Fruit fly (Drosophila melanogaster) whole organism, embryonic: Measurements from ENCODE around the gene Polr3F.

Experiments used
- Antp ChIP-seq: fragments of 200-800 bp; sonication (Bioruptor generic); optimal IDR thresholded peaks from 3 replicates; lab custom pipeline; 2016; ENCODE audit warnings: missing biosample characterization, missing genetic modification characterization
- B-H2 ChIP-seq: fragments of 200-800 bp; sonication (Bioruptor generic); optimal IDR thresholded peaks from 2 replicates; lab custom pipeline; 2018; ENCODE audit warnings: missing biosample characterization, mild to moderate bottlenecking, missing genetic modification characterization
- BEAF-32 ChIP-seq: fragments of 200-800 bp; sonication (Bioruptor generic); optimal IDR thresholded peaks from 3 replicates; lab custom pipeline; 2017; ENCODE audit warnings: missing biosample characterization, missing genetic modification characterization, mild to moderate bottlenecking, moderate library complexity, missing genetic modification reagents
- Blimp-1 ChIP-seq: fragments of 200-800 bp; sonication (Bioruptor generic); optimal IDR thresholded peaks from 3 replicates; lab custom pipeline; 2018; ENCODE audit warnings: missing biosample characterization, missing genetic modification characterization, mild to moderate bottlenecking, moderate library complexity, missing genetic modification reagents
- BtbVII ChIP-seq: fragments of 200-800 bp; sonication (Bioruptor generic); optimal IDR thresholded peaks from 3 replicates; lab custom pipeline; 2017; ENCODE audit warnings: missing biosample characterization, mild to moderate bottlenecking, missing genetic modification characterization
- CG10979 ChIP-seq: fragments of 200-800 bp; sonication (Bioruptor generic); optimal IDR thresholded peaks from 2 replicates; lab custom pipeline; 2018; ENCODE audit warnings: missing biosample characterization, mild to moderate bottlenecking, missing genetic modification characterization, moderate library complexity
- CG12219 ChIP-seq: fragments of 200-800 bp; sonication (Bioruptor generic); optimal IDR thresholded peaks from 3 replicates; lab custom pipeline; 2018; ENCODE audit warnings: missing biosample characterization, mild to moderate bottlenecking, missing genetic modification characterization
- CG12299 ChIP-seq: fragments of 200-800 bp; sonication (Bioruptor generic); optimal IDR thresholded peaks from 2 replicates; lab custom pipeline; 2018; ENCODE audit warnings: missing biosample characterization, mild to moderate bottlenecking, missing genetic modification characterization
- CG12659 ChIP-seq: fragments of 200-800 bp; sonication (Bioruptor generic); optimal IDR thresholded peaks from 3 replicates; lab custom pipeline; 2017; ENCODE audit warnings: mild to moderate bottlenecking, missing biosample characterization, missing genetic modification reagents, missing genetic modification characterization
- CG13424 ChIP-seq: fragments of 200-800 bp; sonication (Bioruptor generic); optimal IDR thresholded peaks from 2 replicates; lab custom pipeline; 2019; ENCODE audit warnings: missing biosample characterization, mild to moderate bottlenecking, missing genetic modification characterization, moderate library complexity
- CG16863 ChIP-seq: fragments of 200-800 bp; sonication (Bioruptor generic); optimal IDR thresholded peaks from 3 replicates; lab custom pipeline; 2016; ENCODE audit warnings: missing biosample characterization, missing genetic modification characterization
- CG17361 ChIP-seq: fragments of 200-800 bp; sonication (Bioruptor generic); IDR thresholded peaks from 3 replicates; pipeline ENCODE4 v1.3.6; 2022; ENCODE audit warnings: missing biosample characterization, missing genetic modification characterization
- CG17385 ChIP-seq: fragments of 200-800 bp; sonication (Bioruptor generic); optimal IDR thresholded peaks from 3 replicates; lab custom pipeline; 2018; ENCODE audit warnings: missing biosample characterization, mild to moderate bottlenecking, missing genetic modification characterization
- CG17568 ChIP-seq: fragments of 200-800 bp; sonication (Bioruptor generic); optimal IDR thresholded peaks from 2 replicates; lab custom pipeline; 2018; ENCODE audit warnings: missing biosample characterization, mild to moderate bottlenecking, missing genetic modification characterization, moderate library complexity
- CG1832 ChIP-seq: fragments of 200-800 bp; sonication (Bioruptor generic); optimal IDR thresholded peaks from 2 replicates; lab custom pipeline; 2017; ENCODE audit warnings: missing biosample characterization, mild to moderate bottlenecking, missing genetic modification characterization, inconsistent platforms
- CG18599 ChIP-seq: fragments of 200-800 bp; sonication (Bioruptor generic); optimal IDR thresholded peaks from 3 replicates; lab custom pipeline; 2017; ENCODE audit warnings: missing biosample characterization, missing genetic modification characterization, mild to moderate bottlenecking, moderate library complexity, missing genetic modification reagents
- CG2199 ChIP-seq: fragments of 200-800 bp; sonication (Bioruptor generic); IDR thresholded peaks from 3 replicates; pipeline ENCODE4 v1.3.6; 2022; ENCODE audit warnings: missing biosample characterization, missing genetic modification characterization
- CG6272 ChIP-seq: fragments of 200-800 bp; sonication (Bioruptor generic); IDR thresholded peaks from 2 replicates; pipeline ENCODE4 v1.3.6; 2022; ENCODE audit warnings: missing biosample characterization, missing genetic modification characterization
- CG6683 ChIP-seq: fragments of 200-800 bp; sonication (Bioruptor generic); optimal IDR thresholded peaks from 2 replicates; lab custom pipeline; 2017; ENCODE audit warnings: missing biosample characterization, mild to moderate bottlenecking, missing genetic modification characterization, missing genetic modification reagents
- CG6791 ChIP-seq: fragments of 200-800 bp; sonication (Bioruptor generic); IDR thresholded peaks from 3 replicates; pipeline ENCODE4 v1.3.6; 2022; ENCODE audit warnings: missing biosample characterization, missing genetic modification characterization; ENCODE audit not compliant: partially characterized antibody
- CG7963 ChIP-seq: fragments of 200-800 bp; sonication (Bioruptor generic); IDR thresholded peaks from 3 replicates; pipeline ENCODE4 v1.3.6; 2022; ENCODE audit warnings: missing biosample characterization, missing genetic modification characterization; ENCODE audit not compliant: partially characterized antibody
- CG7987 ChIP-seq: fragments of 200-800 bp; sonication (Bioruptor generic); optimal IDR thresholded peaks from 2 replicates; lab custom pipeline; 2018; ENCODE audit warnings: missing biosample characterization, mild to moderate bottlenecking, missing genetic modification characterization, moderate library complexity
- CG8281 ChIP-seq: fragments of 200-800 bp; sonication (Bioruptor generic); optimal IDR thresholded peaks from 2 replicates; lab custom pipeline; 2018; ENCODE audit warnings: missing biosample characterization, mild to moderate bottlenecking, missing genetic modification characterization, moderate library complexity
- CG9932 ChIP-seq: fragments of 200-800 bp; sonication (Bioruptor generic); IDR thresholded peaks from 2 replicates; pipeline ENCODE4 v1.3.6; 2022; ENCODE audit warnings: missing biosample characterization, missing genetic modification characterization
- Dbx ChIP-seq: fragments of 200-800 bp; sonication (Bioruptor generic); IDR thresholded peaks from 3 replicates; pipeline ENCODE4 v1.3.6; 2022; ENCODE audit warnings: missing biosample characterization, missing genetic modification characterization
- Dfd ChIP-seq, 2 experiments: fragments of >200 bp; optimal IDR thresholded peaks; 2 replicates each; lab custom pipeline; 2017; ENCODE audit warnings: missing biosample characterization in 2 of 2, missing genetic modification characterization in 2 of 2
- Dip2 ChIP-seq: fragments of 200-800 bp; sonication (Bioruptor generic); IDR thresholded peaks from 2 replicates; pipeline ENCODE4 v1.3.6; 2022; ENCODE audit warnings: missing biosample characterization, missing genetic modification characterization
- ERR ChIP-seq: fragments of 200-800 bp; sonication (Bioruptor generic); optimal IDR thresholded peaks from 2 replicates; lab custom pipeline; 2016; ENCODE audit warnings: missing biosample characterization, missing genetic modification characterization
- Gug ChIP-seq: fragments of 200-800 bp; sonication (Bioruptor generic); IDR thresholded peaks from 4 replicates; pipeline ENCODE4 v1.3.6; 2022; ENCODE audit warnings: missing biosample characterization, missing genetic modification characterization
- Hr78 ChIP-seq, 2 experiments: fragments of 200-800 bp in 1 of 2; fragments of >200 bp in 1 of 2; sonication (Bioruptor generic) in 1 of 2; optimal IDR thresholded peaks; 2 replicates each; lab custom pipeline; 2017 to 2019; ENCODE audit warnings: missing biosample characterization in 2 of 2, missing genetic modification characterization in 2 of 2, mild to moderate bottlenecking in 1 of 2, moderate library complexity in 1 of 2
- Lim3 ChIP-seq: fragments of 200-800 bp; sonication (Bioruptor generic); IDR thresholded peaks from 2 replicates; pipeline ENCODE4 v1.3.6; 2022; ENCODE audit warnings: missing biosample characterization, missing genetic modification characterization
- Oli ChIP-seq: fragments of 200-800 bp; sonication (Bioruptor generic); optimal IDR thresholded peaks from 2 replicates; lab custom pipeline; 2018; ENCODE audit warnings: missing biosample characterization, mild to moderate bottlenecking, missing genetic modification characterization, moderate library complexity
- Optix ChIP-seq: fragments of 200-800 bp; sonication (Bioruptor generic); IDR thresholded peaks from 3 replicates; pipeline ENCODE4 v1.3.6; 2022; ENCODE audit warnings: missing biosample characterization, missing genetic modification characterization
- Six4 ChIP-seq: fragments of 200-800 bp; sonication (Bioruptor generic); optimal IDR thresholded peaks from 2 replicates; lab custom pipeline; 2016; ENCODE audit warnings: missing biosample characterization, missing genetic modification characterization
- ac ChIP-seq: fragments of 200-800 bp; sonication (Bioruptor generic); optimal IDR thresholded peaks from 3 replicates; lab custom pipeline; 2017; ENCODE audit warnings: missing biosample characterization, mild to moderate bottlenecking, missing genetic modification characterization
- cato ChIP-seq: fragments of 200-800 bp; sonication (Bioruptor generic); optimal IDR thresholded peaks from 2 replicates; lab custom pipeline; 2016; ENCODE audit warnings: missing biosample characterization, missing genetic modification characterization, borderline replicate concordance
- cg ChIP-seq: fragments of 200-800 bp; sonication (Bioruptor generic); optimal IDR thresholded peaks from 3 replicates; lab custom pipeline; 2019; ENCODE audit warnings: missing biosample characterization, mild to moderate bottlenecking, missing genetic modification characterization, moderate library complexity
- chn ChIP-seq: fragments of 200-800 bp; sonication (Bioruptor generic); optimal IDR thresholded peaks from 2 replicates; lab custom pipeline; 2016; ENCODE audit warnings: missing biosample characterization, missing genetic modification characterization
- croc ChIP-seq: fragments of 200-800 bp; sonication (Bioruptor generic); conservative IDR thresholded peaks from 3 replicates; pipeline ENCODE4 v1.3.6; 2022; ENCODE audit warnings: missing biosample characterization, missing genetic modification characterization
- danr ChIP-seq: fragments of 200-800 bp; sonication (Bioruptor generic); IDR thresholded peaks from 2 replicates; pipeline ENCODE4 v1.3.6; 2022; ENCODE audit warnings: missing biosample characterization, missing genetic modification characterization
- dmrt11E ChIP-seq: fragments of 200-800 bp; sonication (Bioruptor generic); optimal IDR thresholded peaks from 3 replicates; lab custom pipeline; 2018; ENCODE audit warnings: missing biosample characterization, mild to moderate bottlenecking, missing genetic modification characterization, moderate library complexity
- ken ChIP-seq: fragments of 200-800 bp; sonication (Bioruptor generic); IDR thresholded peaks from 3 replicates; pipeline ENCODE4 v1.3.6; 2022; ENCODE audit warnings: missing biosample characterization, missing genetic modification characterization
- p53 ChIP-seq: fragments of 200-800 bp; sonication (Bioruptor generic); optimal IDR thresholded peaks from 2 replicates; lab custom pipeline; 2016; ENCODE audit warnings: missing biosample characterization, missing genetic modification characterization
- sim ChIP-seq: fragments of 200-800 bp; sonication (Bioruptor generic); IDR thresholded peaks from 2 replicates; pipeline ENCODE4 v1.3.6; 2022; ENCODE audit warnings: missing biosample characterization, missing genetic modification characterization
- slou ChIP-seq: fragments of 200-800 bp; sonication (Bioruptor generic); optimal IDR thresholded peaks from 3 replicates; lab custom pipeline; 2016; ENCODE audit warnings: missing biosample characterization, missing genetic modification characterization
- sob ChIP-seq: fragments of 200-800 bp; sonication (Bioruptor generic); IDR thresholded peaks from 2 replicates; pipeline ENCODE4 v1.3.6; 2022; ENCODE audit warnings: missing biosample characterization, missing genetic modification characterization
- sug ChIP-seq: fragments of 200-800 bp; optimal IDR thresholded peaks from 2 replicates; lab custom pipeline; 2019; ENCODE audit warnings: missing biosample characterization, mild to moderate bottlenecking, missing genetic modification characterization, moderate library complexity
- tgo ChIP-seq: fragments of 200-800 bp; sonication (Bioruptor generic); IDR thresholded peaks from 3 replicates; pipeline ENCODE4 v1.3.6; 2022; ENCODE audit warnings: missing biosample characterization, missing genetic modification characterization
- tna ChIP-seq: fragments of 200-800 bp; sonication (Bioruptor generic); IDR thresholded peaks from 2 replicates; pipeline ENCODE4 v1.3.6; 2022; ENCODE audit warnings: missing biosample characterization, missing genetic modification characterization; ENCODE audit not compliant: partially characterized antibody
- trem ChIP-seq: fragments of 200-800 bp; optimal IDR thresholded peaks from 3 replicates; lab custom pipeline; 2019; ENCODE audit warnings: missing biosample characterization, mild to moderate bottlenecking, missing genetic modification characterization, moderate library complexity

The Polr3F gene

dm6 chr3R:22358810-22359209, 8.4 kb downstream of the Polr3F start (continued):
- TF ChIP-seq CG17568 (GFP tag; lab: Kevin White, UChicago): peak; percentile 74
- no peak for TF ChIP-seq p53 (GFP tag; lab: Kevin White, UChicago)
- TF ChIP-seq CG9932 (GFP tag; lab: Robert Waterston, UW): no peak
- peak; percentile 57 for TF ChIP-seq ac (GFP tag; lab: Kevin White, UChicago)
- TF ChIP-seq slou (GFP tag; lab: Kevin White, UChicago): no peak
- TF ChIP-seq CG8281 (tag; lab: Kevin White, UChicago): peak; percentile 54
- peak; percentile 71 for TF ChIP-seq Oli (tag; lab: Kevin White, UChicago)
- no peak for TF ChIP-seq BEAF-32
- TF ChIP-seq CG18599 (GFP tag; lab: Kevin White, UChicago): peak; percentile 72
- peak; percentile 59; the same call in 2 of the 3 replicates for TF ChIP-seq ken (GFP tag; lab: Robert Waterston, UW)
- peak; percentile 60; the same call in 1 of the 3 replicates for TF ChIP-seq Optix
- TF ChIP-seq CG1832: no peak
- peak; percentile 38 for TF ChIP-seq CG6683
- no peak for TF ChIP-seq ERR (GFP tag; lab: Kevin White, UChicago)
- TF ChIP-seq chn (GFP tag; lab: Kevin White, UChicago): peak; percentile 53
- peak; percentile 46 for TF ChIP-seq BtbVII (GFP tag; lab: Kevin White, UChicago)
- TF ChIP-seq Dfd (GFP tag; optimal IDR thresholded peaks at IDR 0.05; lab: Kevin White, UChicago): no peak
- TF ChIP-seq cato: peak; percentile 64
- TF ChIP-seq croc (GFP tag; lab: Robert Waterston, UW): peak; percentile 48
- TF ChIP-seq sug: peak; percentile 18
- TF ChIP-seq Blimp-1: peak; percentile 88
- TF ChIP-seq trem (tag; lab: Kevin White, UChicago): peak; percentile 52
- peak; percentile 88 for TF ChIP-seq dmrt11E
- peak; percentile 54 for TF ChIP-seq CG12659 (GFP tag; lab: Kevin White, UChicago)
- peak; percentile 59 for TF ChIP-seq Six4 (GFP tag; lab: Kevin White, UChicago)
- TF ChIP-seq Hr78 (GFP tag; optimal IDR thresholded peaks at IDR 0.05; lab: Kevin White, UChicago): peak in 1 of 2 experiments; percentile 34
- TF ChIP-seq cg (GFP tag; lab: Kevin White, UChicago): no peak
- peak; percentile 64 for TF ChIP-seq CG16863 (GFP tag; lab: Kevin White, UChicago)
- TF ChIP-seq CG7963 (GFP tag; lab: Robert Waterston, UW): no peak
- TF ChIP-seq CG17385 (GFP tag; lab: Kevin White, UChicago): peak; percentile 32
- peak; percentile 69 for TF ChIP-seq sim (GFP tag; lab: Robert Waterston, UW)
- peak; percentile 20 for TF ChIP-seq Antp
- TF ChIP-seq CG6791 (GFP tag; lab: Robert Waterston, UW): no peak
- TF ChIP-seq CG6272 (GFP tag; lab: Robert Waterston, UW): peak; percentile 55
- TF ChIP-seq danr (GFP tag; lab: Robert Waterston, UW): peak; percentile 58
- TF ChIP-seq Dip2 (GFP tag; lab: Robert Waterston, UW): no peak
- peak; percentile 82 for TF ChIP-seq CG7987 (GFP tag; lab: Kevin White, UChicago)
- no peak for TF ChIP-seq B-H2 (GFP tag; lab: Kevin White, UChicago)
- peak; percentile 75 for TF ChIP-seq tgo (GFP tag; lab: Robert Waterston, UW)
- peak; percentile 44 for TF ChIP-seq CG12219 (GFP tag; lab: Kevin White, UChicago)
- peak; percentile 91; the same call in 2 of the 3 replicates for TF ChIP-seq CG2199 (GFP tag; lab: Robert Waterston, UW)
- TF ChIP-seq CG10979 (tag; lab: Kevin White, UChicago): peak; percentile 70
- peak; percentile 33; the same call in 1 of the 4 replicates for TF ChIP-seq Gug
- peak; percentile 83 for TF ChIP-seq CG17361 (GFP tag; lab: Robert Waterston, UW)
- 0 out of 3 replicates have a peak, but pooled peaks have one; percentile 25 for TF ChIP-seq Dbx (GFP tag; lab: Robert Waterston, UW)
- no peak for TF ChIP-seq CG12299 (tag; lab: Kevin White, UChicago)
- TF ChIP-seq Lim3: no peak
- TF ChIP-seq tna: no peak
- TF ChIP-seq sob: peak; percentile 64
- TF ChIP-seq CG13424 (tag; lab: Kevin White, UChicago): peak; percentile 72
